Fruit fly (Drosophila melanogaster) S2 (cell line): ENCODE data around the gene Ranbp16.

Experiments
- CG8478 ChIP-seq: fragments of >200 bp; optimal IDR thresholded peaks from 2 replicates; lab custom pipeline; 2018
- CTCF ChIP-seq, 2 experiments: fragments of >200 bp; optimal IDR thresholded peaks; 2 replicates each; lab custom pipeline; 2018

The Ranbp16 gene

DNA sequence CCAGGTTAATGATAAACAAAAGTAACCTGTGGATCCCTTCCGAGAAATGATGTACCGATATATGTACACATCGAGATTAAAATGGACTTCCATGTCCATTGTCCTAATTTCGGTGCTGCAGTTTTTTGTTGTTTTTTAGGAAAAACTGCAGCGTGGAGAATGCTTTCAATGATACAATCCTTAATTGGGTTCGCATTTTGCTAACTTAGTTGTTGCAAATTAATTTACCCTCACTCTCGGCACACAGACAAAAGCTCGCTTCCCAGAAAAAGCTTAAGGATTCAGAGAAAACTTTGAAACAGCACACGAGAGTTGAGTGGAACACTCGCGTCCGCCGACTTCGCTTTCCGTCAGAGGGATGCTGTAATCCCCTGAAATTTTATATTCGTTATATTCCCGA is 23.1 kb downstream of the Ranbp16 start, which contains the start of gene Lrp4:
Gene Lrp4 (plus strand): TSS at position 301 of the 400 bp plus-strand sequence.
- no peak for TF ChIP-seq CTCF (optimal IDR thresholded peaks at IDR 0.05; lab: Kevin White, UChicago)
- no peak for TF ChIP-seq CG8478 (lab: Kevin White, UChicago)

dm6 chrX:15909564-15910284 is 23.9 kb downstream of the Ranbp16 start, which contains the start of gene CycD:
TSS of gene CycD (minus strand) at chrX:15909676.
- TF ChIP-seq CTCF (optimal IDR thresholded peaks at IDR 0.05; lab: Kevin White, UChicago), result no peak
- no peak for TF ChIP-seq CG8478 (lab: Kevin White, UChicago)

DNA sequence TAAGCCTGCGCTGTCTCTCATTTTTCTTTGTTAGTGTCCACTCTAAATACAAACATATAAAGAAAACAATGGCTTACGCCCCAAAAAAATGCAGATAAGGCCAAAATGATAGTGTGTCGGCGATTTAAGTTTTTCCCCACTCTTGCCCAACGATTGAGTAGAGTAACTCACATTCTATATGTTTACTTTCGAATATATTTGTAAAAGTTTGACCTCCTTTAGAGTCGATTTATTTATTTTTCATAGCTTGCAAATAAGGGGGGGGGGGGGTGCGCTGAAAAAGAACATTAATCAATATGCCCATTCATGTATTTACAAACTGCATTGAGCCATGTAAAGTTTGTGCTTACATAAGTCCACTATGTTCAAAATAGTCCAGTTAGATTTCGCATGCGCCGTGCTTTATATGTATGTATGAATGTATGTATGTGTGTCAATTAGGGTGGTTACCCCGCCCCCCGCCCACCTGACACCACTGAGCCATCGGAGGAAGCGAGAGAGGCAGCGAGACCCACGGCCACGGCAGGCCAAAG is 39.9 kb downstream of the Ranbp16 start:
- TF ChIP-seq CG8478 (lab: Kevin White, UChicago) (no peak), CTCF (optimal IDR thresholded peaks at IDR 0.05; lab: Kevin White, UChicago) (no peak)

dm6 chrX:15891606-15892345 is 41.9 kb downstream of the Ranbp16 start, which contains the start of gene shi:
TSS of gene shi (plus strand) at chrX:15892116.
- TF ChIP-seq CTCF (optimal IDR thresholded peaks at IDR 0.05; lab: Kevin White, UChicago) (no peak), CG8478 (lab: Kevin White, UChicago) (no peak)

DNA sequence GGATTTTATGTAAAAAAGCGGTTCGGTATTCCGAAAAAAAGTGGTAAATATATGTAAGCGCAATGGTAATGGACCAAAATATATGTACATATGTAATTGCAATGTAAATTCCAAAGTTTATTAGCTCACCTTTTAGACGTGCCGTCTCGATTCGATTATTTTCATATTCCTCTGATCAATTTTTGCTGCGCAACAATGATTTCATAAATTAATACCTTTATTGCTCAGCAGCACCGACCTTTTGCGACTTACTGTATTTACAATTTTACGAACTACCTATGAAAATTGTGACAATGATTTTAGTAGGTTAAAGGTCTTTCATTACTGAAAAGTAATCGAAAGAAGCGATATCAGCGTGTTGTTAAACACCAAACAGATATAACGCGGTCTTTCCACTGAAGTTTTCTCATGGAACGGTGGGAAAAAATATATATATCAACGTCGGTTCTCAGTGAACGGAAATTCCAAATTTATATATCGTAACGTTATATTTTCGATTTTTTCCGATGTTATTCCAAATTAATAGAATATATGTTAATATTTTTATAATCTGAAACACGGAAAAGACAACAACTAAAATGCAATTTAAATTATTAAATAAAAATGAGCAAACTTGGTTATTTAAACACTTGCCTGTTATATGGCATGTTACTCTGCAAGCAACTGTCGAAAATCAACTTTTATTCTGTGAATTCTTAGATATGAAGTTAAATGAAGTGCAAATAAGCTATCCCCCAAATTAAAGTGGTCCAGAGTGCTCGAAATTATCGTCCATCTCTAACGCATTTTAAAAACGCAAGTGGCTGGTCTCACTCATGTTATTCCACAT is 43.7 kb downstream of the Ranbp16 start, which contains the start of the genes MSBP and CG15916:
Gene MSBP (minus strand): TSS at position 330 of the 829 bp plus-strand sequence.
Gene CG15916 (plus strand): TSS at position 810 of the 829 bp plus-strand sequence.
- TF ChIP-seq CTCF (optimal IDR thresholded peaks at IDR 0.05; lab: Kevin White, UChicago) (no peak), CG8478 (lab: Kevin White, UChicago) (no peak)

DNA sequence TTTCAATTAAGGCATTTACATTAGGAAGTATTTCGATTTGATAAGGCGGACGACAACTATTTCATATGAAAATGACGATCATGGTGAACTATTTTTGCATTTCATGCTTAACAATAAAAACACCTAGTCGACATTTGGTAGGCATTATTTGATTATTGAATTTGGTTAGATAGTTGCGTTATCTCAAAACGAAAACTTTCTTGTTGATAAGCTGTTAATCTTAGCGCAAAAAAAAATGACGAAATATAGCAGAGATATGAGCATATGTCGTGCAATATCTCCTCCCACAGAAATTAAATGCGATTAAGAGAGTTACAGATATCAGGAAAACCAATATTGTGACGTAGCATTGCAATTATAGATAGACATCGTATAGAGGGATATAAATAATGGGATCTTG is 44.9 kb downstream of the Ranbp16 start:
- TF ChIP-seq CG8478 (lab: Kevin White, UChicago), result no peak
- TF ChIP-seq CTCF (optimal IDR thresholded peaks at IDR 0.05; lab: Kevin White, UChicago), result no peak

- TF ChIP-seq CG8478 (lab: Kevin White, UChicago), result no peak
- peak in 1 of 2 experiments; percentile 33 for TF ChIP-seq CTCF (optimal IDR thresholded peaks at IDR 0.05; lab: Kevin White, UChicago)
Observed at dm6 chrX:15887247-15887616, 46.4 kb downstream of the Ranbp16 start, which contains the start of gene tay. TSS of gene tay (minus strand) at chrX:15887311.

dm6 chrX:15886411-15887246 is 47.0 kb downstream of the Ranbp16 start:
- TF ChIP-seq CG8478 (lab: Kevin White, UChicago), result no peak
- TF ChIP-seq CTCF (optimal IDR thresholded peaks at IDR 0.05; lab: Kevin White, UChicago), result peak in 1 of 2 experiments; percentile 3
